Fruit fly (Drosophila melanogaster) whole organism, embryonic: Measurements from ENCODE around the gene CG31525.

ENCODE experiments used
- ATbp ChIP-seq: fragments of 200-800 bp; sonication (Bioruptor generic); optimal IDR thresholded peaks from 2 replicates; lab custom pipeline; 2017; ENCODE audit warnings: missing biosample characterization, mild to moderate bottlenecking, missing genetic modification characterization, missing genetic modification reagents
- Atf3 ChIP-seq: fragments of 200-800 bp; sonication (Bioruptor generic); optimal IDR thresholded peaks from 3 replicates; lab custom pipeline; 2016; ENCODE audit warnings: missing biosample characterization, missing genetic modification characterization
- Bteb2 ChIP-seq: fragments of 200-800 bp; sonication (Bioruptor generic); optimal IDR thresholded peaks from 2 replicates; lab custom pipeline; 2016; ENCODE audit warnings: missing biosample characterization, missing genetic modification characterization
- CG10209 ChIP-seq: fragments of 200-800 bp; sonication (Bioruptor generic); optimal IDR thresholded peaks from 3 replicates; lab custom pipeline; 2017; ENCODE audit warnings: missing biosample characterization, mild to moderate bottlenecking, missing genetic modification characterization, missing genetic modification reagents
- CG10462 ChIP-seq: fragments of 200-800 bp; sonication (Bioruptor generic); optimal IDR thresholded peaks from 2 replicates; lab custom pipeline; 2016; ENCODE audit warnings: missing biosample characterization, missing genetic modification characterization
- CG10959 ChIP-seq: fragments of 200-800 bp; sonication (Bioruptor generic); IDR thresholded peaks from 2 replicates; pipeline ENCODE4 v1.3.6; 2022; ENCODE audit warnings: missing biosample characterization, missing genetic modification characterization
- CG11247 ChIP-seq: fragments of 200-800 bp; sonication (Bioruptor generic); IDR thresholded peaks from 2 replicates; pipeline ENCODE4 v1.3.6; 2022; ENCODE audit warnings: missing biosample characterization, missing genetic modification characterization
- CG13894 ChIP-seq: fragments of 200-800 bp; sonication (Bioruptor generic); optimal IDR thresholded peaks from 3 replicates; lab custom pipeline; 2018; ENCODE audit warnings: missing biosample characterization, mild to moderate bottlenecking, missing genetic modification characterization, moderate library complexity
- CG14050 ChIP-seq: fragments of 200-800 bp; sonication (Bioruptor generic); IDR thresholded peaks from 3 replicates; pipeline ENCODE4 v1.3.6; 2022; ENCODE audit warnings: missing biosample characterization, missing genetic modification characterization
- CG14710 ChIP-seq: fragments of 200-800 bp; sonication (Bioruptor generic); optimal IDR thresholded peaks from 3 replicates; lab custom pipeline; 2019; ENCODE audit warnings: missing biosample characterization, mild to moderate bottlenecking, missing genetic modification characterization, moderate library complexity
- CG14965 ChIP-seq: fragments of 200-800 bp; sonication (Bioruptor generic); optimal IDR thresholded peaks from 2 replicates; lab custom pipeline; 2016; ENCODE audit warnings: missing biosample characterization, missing genetic modification characterization, borderline replicate concordance
- CG15696 ChIP-seq: fragments of 200-800 bp; sonication (Bioruptor generic); optimal IDR thresholded peaks from 2 replicates; lab custom pipeline; 2019; ENCODE audit warnings: missing biosample characterization, mild to moderate bottlenecking, missing genetic modification characterization, moderate library complexity
- CG16815 ChIP-seq: fragments of 200-800 bp; sonication (Bioruptor generic); optimal IDR thresholded peaks from 3 replicates; lab custom pipeline; 2017; ENCODE audit warnings: missing biosample characterization, mild to moderate bottlenecking, missing genetic modification characterization
- CG18619 ChIP-seq: fragments of 200-800 bp; sonication (Bioruptor generic); optimal IDR thresholded peaks from 3 replicates; lab custom pipeline; 2017; ENCODE audit warnings: missing biosample characterization, mild to moderate bottlenecking, missing genetic modification characterization
- CG30431 ChIP-seq: fragments of 200-800 bp; sonication (Bioruptor generic); optimal IDR thresholded peaks from 2 replicates; lab custom pipeline; 2017; ENCODE audit warnings: missing biosample characterization, missing genetic modification characterization
- CG4730 ChIP-seq: fragments of 200-800 bp; sonication (Bioruptor generic); IDR thresholded peaks from 2 replicates; pipeline ENCODE4 v1.3.6; 2022; ENCODE audit warnings: missing biosample characterization, missing genetic modification characterization
- CG4854 ChIP-seq: fragments of 200-800 bp; sonication (Bioruptor generic); optimal IDR thresholded peaks from 2 replicates; lab custom pipeline; 2016; ENCODE audit warnings: missing biosample characterization, missing genetic modification characterization, inconsistent platforms
- CG5953 ChIP-seq: fragments of 200-800 bp; sonication (Bioruptor generic); IDR thresholded peaks from 2 replicates; pipeline ENCODE4 v1.3.6; 2022; ENCODE audit warnings: missing biosample characterization, missing genetic modification characterization
- CG6272 ChIP-seq: fragments of 200-800 bp; sonication (Bioruptor generic); IDR thresholded peaks from 2 replicates; pipeline ENCODE4 v1.3.6; 2022; ENCODE audit warnings: missing biosample characterization, missing genetic modification characterization
- CG7745 ChIP-seq: fragments of 200-800 bp; sonication (Bioruptor generic); optimal IDR thresholded peaks from 2 replicates; lab custom pipeline; 2018; ENCODE audit warnings: missing biosample characterization, mild to moderate bottlenecking, missing genetic modification characterization, moderate library complexity
- CG7928 ChIP-seq: fragments of 200-800 bp; sonication (Bioruptor generic); optimal IDR thresholded peaks from 2 replicates; lab custom pipeline; 2017; ENCODE audit warnings: missing biosample characterization, mild to moderate bottlenecking, missing genetic modification characterization
- CTCF ChIP-seq: fragments of 200-800 bp; sonication (Bioruptor generic); optimal IDR thresholded peaks from 2 replicates; lab custom pipeline; 2017; ENCODE audit warnings: missing biosample characterization, mild to moderate bottlenecking, missing genetic modification characterization, moderate library complexity
- D19B ChIP-seq: fragments of 200-800 bp; sonication (Bioruptor generic); optimal IDR thresholded peaks from 2 replicates; lab custom pipeline; 2017; ENCODE audit warnings: missing biosample characterization, mild to moderate bottlenecking, missing genetic modification characterization
- Dbx ChIP-seq: fragments of 200-800 bp; sonication (Bioruptor generic); IDR thresholded peaks from 3 replicates; pipeline ENCODE4 v1.3.6; 2022; ENCODE audit warnings: missing biosample characterization, missing genetic modification characterization
- Dfd ChIP-seq, 2 experiments: fragments of >200 bp; optimal IDR thresholded peaks; 2 replicates each; lab custom pipeline; 2017; ENCODE audit warnings: missing biosample characterization in 2 of 2, missing genetic modification characterization in 2 of 2
- E2f2 ChIP-seq: fragments of 200-800 bp; sonication (Bioruptor generic); IDR thresholded peaks from 2 replicates; pipeline ENCODE4 v1.3.6; 2022; ENCODE audit warnings: missing biosample characterization, missing genetic modification characterization
- Ets65A ChIP-seq: fragments of 200-800 bp; sonication (Bioruptor generic); peaks from one replicate; lab custom pipeline; 2016; ENCODE audit warnings: missing biosample characterization, missing genetic modification characterization
- HLH3B ChIP-seq: fragments of 200-800 bp; sonication (Bioruptor generic); IDR thresholded peaks from 2 replicates; pipeline ENCODE4 v1.3.6; 2022; ENCODE audit warnings: missing biosample characterization, missing genetic modification characterization
- Lim3 ChIP-seq: fragments of 200-800 bp; sonication (Bioruptor generic); IDR thresholded peaks from 2 replicates; pipeline ENCODE4 v1.3.6; 2022; ENCODE audit warnings: missing biosample characterization, missing genetic modification characterization
- NC2α ChIP-seq: fragments of 200-800 bp; sonication (Bioruptor generic); optimal IDR thresholded peaks from 2 replicates; lab custom pipeline; 2016; ENCODE audit warnings: missing biosample characterization, missing genetic modification characterization
- Oaz ChIP-seq: fragments of 200-800 bp; sonication (Bioruptor generic); IDR thresholded peaks from 2 replicates; pipeline ENCODE4 v1.3.6; 2022; ENCODE audit warnings: missing biosample characterization, missing genetic modification characterization
- Oli ChIP-seq: fragments of 200-800 bp; sonication (Bioruptor generic); optimal IDR thresholded peaks from 2 replicates; lab custom pipeline; 2018; ENCODE audit warnings: missing biosample characterization, mild to moderate bottlenecking, missing genetic modification characterization, moderate library complexity
- Sox102F ChIP-seq: fragments of 200-800 bp; sonication (Bioruptor generic); optimal IDR thresholded peaks from 2 replicates; lab custom pipeline; 2018; ENCODE audit warnings: missing biosample characterization, mild to moderate bottlenecking, missing genetic modification characterization, moderate library complexity
- Vsx1 ChIP-seq: fragments of 200-800 bp; sonication (Bioruptor generic); optimal IDR thresholded peaks from 2 replicates; lab custom pipeline; 2017; ENCODE audit warnings: missing biosample characterization, mild to moderate bottlenecking, missing genetic modification characterization, missing genetic modification reagents
- Xrp1 ChIP-seq: fragments of 200-800 bp; sonication (Bioruptor generic); IDR thresholded peaks from 2 replicates; pipeline ENCODE4 v1.3.6; 2022; ENCODE audit warnings: missing biosample characterization, missing genetic modification characterization
- abd-A ChIP-seq: fragments of 200-800 bp; sonication (Bioruptor generic); optimal IDR thresholded peaks from 3 replicates; lab custom pipeline; 2019; ENCODE audit warnings: missing biosample characterization, mild to moderate bottlenecking, missing genetic modification characterization, moderate library complexity
- al ChIP-seq: fragments of 200-800 bp; sonication (Bioruptor generic); IDR thresholded peaks from 2 replicates; pipeline ENCODE4 v1.3.6; 2022; ENCODE audit warnings: missing biosample characterization, missing genetic modification characterization
- dpn ChIP-seq, 2 experiments: fragments of 200-800 bp; sonication (Bioruptor generic); optimal IDR thresholded peaks; 3 replicates each; lab custom pipeline; 2016; ENCODE audit warnings: missing biosample characterization in 2 of 2, missing genetic modification characterization in 2 of 2
- dysf ChIP-seq: fragments of 200-800 bp; sonication (Bioruptor generic); IDR thresholded peaks from 3 replicates; pipeline ENCODE4 v1.3.6; 2022; ENCODE audit warnings: missing biosample characterization, missing genetic modification characterization
- fd96Cb ChIP-seq: fragments of 200-800 bp; sonication (Bioruptor generic); optimal IDR thresholded peaks from 2 replicates; lab custom pipeline; 2018; ENCODE audit warnings: missing biosample characterization, mild to moderate bottlenecking, missing genetic modification characterization, moderate library complexity
- gfzf ChIP-seq: fragments of 200-800 bp; sonication (Bioruptor generic); optimal IDR thresholded peaks from 2 replicates; lab custom pipeline; 2016; ENCODE audit warnings: missing biosample characterization, mild to moderate bottlenecking, missing genetic modification characterization, moderate library complexity
- ham ChIP-seq: fragments of 200-800 bp; sonication (Bioruptor generic); IDR thresholded peaks from 2 replicates; pipeline ENCODE4 v1.3.6; 2022; ENCODE audit warnings: missing biosample characterization, missing genetic modification characterization
- jigr1 ChIP-seq: fragments of 200-800 bp; sonication (Bioruptor generic); IDR thresholded peaks from 3 replicates; pipeline ENCODE4 v1.3.6; 2022; ENCODE audit warnings: missing biosample characterization, missing genetic modification characterization
- lmd ChIP-seq: fragments of 200-800 bp; sonication (Bioruptor generic); IDR thresholded peaks from 2 replicates; pipeline ENCODE4 v1.3.6; 2022; ENCODE audit warnings: missing biosample characterization, missing genetic modification characterization
- pan ChIP-seq, 4 experiments: fragments of >200 bp in 3 of 4; fragments of 200-800 bp in 1 of 4; sonication (Bioruptor generic) in 1 of 4; optimal IDR thresholded peaks in 3 of 4; IDR thresholded peaks in 1 of 4; 2 replicates each; pipeline versions ENCODE4 v1.3.6 to Lab custom; 2017 to 2022; ENCODE audit warnings: missing biosample characterization in 2 of 4, missing genetic modification characterization in 2 of 4, mixed read lengths in 1 of 4
- pum ChIP-seq: fragments of 200-800 bp; sonication (Bioruptor generic); optimal IDR thresholded peaks from 2 replicates; lab custom pipeline; 2016; ENCODE audit warnings: missing biosample characterization, missing genetic modification characterization
- salm ChIP-seq: fragments of 200-800 bp; sonication (Bioruptor generic); optimal IDR thresholded peaks from 2 replicates; lab custom pipeline; 2018; ENCODE audit warnings: missing biosample characterization, mild to moderate bottlenecking, missing genetic modification characterization
- scrt ChIP-seq: fragments of 200-800 bp; sonication (Bioruptor generic); optimal IDR thresholded peaks from 2 replicates; lab custom pipeline; 2018; ENCODE audit warnings: missing biosample characterization, mild to moderate bottlenecking, missing genetic modification characterization, moderate library complexity
- stwl ChIP-seq: fragments of 200-800 bp; sonication (Bioruptor generic); optimal IDR thresholded peaks from 3 replicates; lab custom pipeline; 2018; ENCODE audit warnings: missing biosample characterization, mild to moderate bottlenecking, missing genetic modification characterization, moderate library complexity
- zf30C ChIP-seq: fragments of 200-800 bp; sonication (Bioruptor generic); optimal IDR thresholded peaks from 3 replicates; lab custom pipeline; 2018; ENCODE audit warnings: missing biosample characterization, mild to moderate bottlenecking, missing genetic modification characterization
- zfh2 ChIP-seq: fragments of 200-800 bp; sonication (Bioruptor generic); optimal IDR thresholded peaks from 2 replicates; lab custom pipeline; 2016; ENCODE audit warnings: missing biosample characterization, missing genetic modification characterization

The CG31525 gene

DNA sequence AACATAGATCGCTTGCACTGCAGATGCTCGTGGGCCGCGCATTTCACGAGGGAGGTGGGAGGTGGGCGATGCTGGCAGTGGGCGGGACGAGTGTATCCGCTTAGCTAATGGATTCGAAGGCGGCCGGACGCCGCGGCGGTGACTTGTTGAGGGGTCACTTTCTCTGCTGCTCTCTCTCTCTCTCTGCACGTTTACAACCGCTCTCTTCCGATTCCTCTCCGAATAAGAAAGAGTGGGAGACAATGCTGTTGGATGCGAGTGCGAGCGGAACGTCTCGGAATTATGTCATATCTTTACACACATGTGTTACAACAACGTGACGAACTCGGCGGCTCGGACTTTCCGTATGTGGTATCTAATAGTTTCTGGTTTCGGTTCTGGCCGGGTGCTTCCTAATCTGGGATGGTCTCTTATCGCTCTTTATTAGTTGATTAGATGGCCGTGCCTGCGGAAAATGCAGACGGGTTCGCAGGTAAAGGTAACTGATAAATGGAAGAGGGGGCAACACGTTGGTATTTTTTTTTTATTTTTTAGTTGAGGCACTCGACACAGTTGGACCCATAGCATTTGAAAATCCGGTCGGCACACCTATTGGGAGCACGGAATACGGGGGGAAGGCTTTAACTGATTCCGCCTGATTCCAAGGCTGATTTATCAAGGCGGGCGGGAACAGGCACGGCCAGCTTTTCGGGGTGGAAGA lies 25.7 kb downstream of the CG31525 start (continued):
- TF ChIP-seq fd96Cb, result no peak
- no peak for TF ChIP-seq Bteb2 (GFP tag; lab: Kevin White, UChicago)
- TF ChIP-seq jigr1 (GFP tag; lab: Robert Waterston, UW), result no peak
- no peak for TF ChIP-seq CG11247
- no peak for TF ChIP-seq CG14050 (GFP tag; lab: Robert Waterston, UW)
- no peak for TF ChIP-seq CG15696
- no peak for TF ChIP-seq CG7928 (GFP tag; lab: Kevin White, UChicago)
- TF ChIP-seq CG7745 (tag; lab: Kevin White, UChicago), result no peak
- TF ChIP-seq D19B, result no peak
- TF ChIP-seq salm, result no peak
- TF ChIP-seq CG14710 (tag; lab: Kevin White, UChicago), result no peak
- no peak for TF ChIP-seq CG10209
- no peak for TF ChIP-seq Atf3 (GFP tag; lab: Kevin White, UChicago)
- TF ChIP-seq pum (GFP tag; lab: Kevin White, UChicago), result no peak
- no peak for TF ChIP-seq Dbx
- TF ChIP-seq CG5953 (GFP tag; lab: Robert Waterston, UW), result no peak
- TF ChIP-seq zfh2 (GFP tag; lab: Kevin White, UChicago), result no peak
- TF ChIP-seq pan (optimal IDR thresholded peaks at IDR 0.05; lab: Kevin White, UChicago), result no peak
- no peak for TF ChIP-seq pan (GFP tag; optimal IDR thresholded peaks at IDR 0.05 in 1 of 2, IDR thresholded peaks at IDR 0.05 in 1 of 2)
- no peak for TF ChIP-seq al (GFP tag; lab: Robert Waterston, UW)
- TF ChIP-seq CG13894 (tag; lab: Kevin White, UChicago), result no peak
- no peak for TF ChIP-seq CG16815
- TF ChIP-seq dysf (GFP tag; lab: Robert Waterston, UW), result no peak
- TF ChIP-seq Sox102F (GFP tag; lab: Kevin White, UChicago), result no peak
- no peak for TF ChIP-seq NC2α (GFP tag; lab: Kevin White, UChicago)
- no peak for TF ChIP-seq Lim3 (GFP tag; lab: Robert Waterston, UW)
- no peak for TF ChIP-seq Ets65A
- no peak for TF ChIP-seq gfzf
- no peak for TF ChIP-seq CG14965 (GFP tag; lab: Kevin White, UChicago)
- TF ChIP-seq stwl, result no peak
- TF ChIP-seq lmd (GFP tag; lab: Robert Waterston, UW), result no peak
- no peak for TF ChIP-seq Dfd (GFP tag; optimal IDR thresholded peaks at IDR 0.05; lab: Kevin White, UChicago)
- TF ChIP-seq CG4730 (GFP tag; lab: Robert Waterston, UW), result no peak
- TF ChIP-seq ham (GFP tag; lab: Robert Waterston, UW), result no peak
- TF ChIP-seq CG18619 (GFP tag; lab: Kevin White, UChicago), result no peak
- no peak for TF ChIP-seq CG30431 (GFP tag; lab: Kevin White, UChicago)
- no peak for TF ChIP-seq ATbp (GFP tag; lab: Kevin White, UChicago)
- no peak for TF ChIP-seq E2f2 (GFP tag; lab: Robert Waterston, UW)
- TF ChIP-seq abd-A (tag; lab: Kevin White, UChicago), result peak; percentile 2
- TF ChIP-seq Vsx1, result no peak
- TF ChIP-seq CG10462 (GFP tag; lab: Kevin White, UChicago), result no peak
- no peak; the same call in 1 of the 2 replicates for TF ChIP-seq HLH3B (GFP tag; lab: Robert Waterston, UW)
- no peak for TF ChIP-seq Oli (tag; lab: Kevin White, UChicago)
- no peak for TF ChIP-seq Oaz (GFP tag; lab: Robert Waterston, UW)
- no peak for TF ChIP-seq CG10959 (GFP tag; lab: Robert Waterston, UW)
- no peak for TF ChIP-seq Xrp1 (GFP tag; lab: Robert Waterston, UW)
- TF ChIP-seq CG6272 (GFP tag; lab: Robert Waterston, UW), result no peak
- TF ChIP-seq CTCF (GFP tag; lab: Kevin White, UChicago), result no peak
- no peak for TF ChIP-seq CG4854
- TF ChIP-seq scrt (GFP tag; lab: Kevin White, UChicago), result peak; percentile 79
- TF ChIP-seq dpn (GFP tag; optimal IDR thresholded peaks at IDR 0.05; lab: Kevin White, UChicago), result no peak
- no peak for TF ChIP-seq zf30C
